Fruit fly (Drosophila melanogaster): ENCODE data around the gene RasGAP1.

DNA sequence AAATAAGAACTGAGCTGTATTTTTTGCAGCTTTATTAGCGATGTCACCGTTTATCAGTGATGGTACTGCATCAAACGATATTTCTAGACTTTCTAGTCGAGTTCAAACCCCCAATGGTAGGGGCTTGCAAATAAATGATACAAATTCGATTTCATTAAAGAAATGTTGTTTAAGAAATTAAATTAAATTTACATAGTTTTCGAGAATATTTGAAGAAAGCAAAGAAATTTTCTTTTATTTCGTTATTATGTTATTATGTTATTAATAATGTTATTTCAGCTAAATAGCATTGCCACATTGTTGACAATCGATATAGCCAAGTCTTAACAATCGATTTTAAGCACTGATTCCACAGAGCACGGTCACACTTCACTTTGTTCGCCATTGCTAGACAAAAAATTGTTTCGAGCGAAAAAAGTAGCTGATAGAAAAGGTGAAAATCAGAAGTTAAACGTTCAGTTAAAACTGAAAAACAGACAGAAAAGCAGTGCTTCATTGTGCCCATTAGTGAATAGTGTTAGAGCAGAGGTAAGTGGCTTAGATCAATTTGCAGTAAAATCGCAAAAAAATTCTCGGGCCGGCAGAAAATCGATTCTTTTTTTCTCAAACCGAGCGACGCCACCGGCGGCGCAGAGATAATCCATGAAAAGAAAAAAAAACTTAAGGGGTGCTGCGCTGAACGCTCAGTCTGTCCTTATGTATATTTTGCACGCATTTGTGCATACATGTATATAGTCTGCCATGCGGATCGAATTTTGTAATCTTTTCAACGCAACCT is 9.4 kb upstream of the RasGAP1 start, which contains the start of the genes iPLA2-VIA and Ciz1:
- TF ChIP-seq CG10267 (tag; optimal IDR thresholded peaks at IDR 0.05), result peak; percentile 82
- TF ChIP-seq CG6854 (GFP tag; optimal IDR thresholded peaks at IDR 0.05), result no peak
- no peak for TF ChIP-seq E2f2 (GFP tag; IDR thresholded peaks at IDR 0.05)
- TF ChIP-seq CG14441 (GFP tag; IDR thresholded peaks at IDR 0.05), result 0 out of 2 replicates have a peak, but pooled peaks have one; percentile 9
- peak; percentile 92 for TF ChIP-seq onecut (GFP tag; IDR thresholded peaks at IDR 0.05)
- TF ChIP-seq Nf-YB (GFP tag; optimal IDR thresholded peaks at IDR 0.05), result no peak
- no peak for TF ChIP-seq CG10543 (GFP tag; optimal IDR thresholded peaks at IDR 0.05)
- TF ChIP-seq unpg (GFP tag; optimal IDR thresholded peaks at IDR 0.05), result no peak
- no peak for TF ChIP-seq tio (GFP tag; optimal IDR thresholded peaks at IDR 0.05)
- TF ChIP-seq al (GFP tag; IDR thresholded peaks at IDR 0.05), result no peak
- peak; percentile 65; the same call in 1 of the 2 replicates for TF ChIP-seq sna (GFP tag; IDR thresholded peaks at IDR 0.05; ENCODE audit: partially characterized antibody)

Measured in whole organism, embryonic.